Worm (Caenorhabditis elegans): ENCODE measurements around the gene fbxa-105.

The fbxa-105 gene

ce11 chrV:7435376-7436204, 43.8 kb upstream of the fbxa-105 start, which contains the start of the genes ddo-2 and F25E5.8:
Gene ddo-2, minus strand, starts transcription at chrV:7435705.
Gene F25E5.8, plus strand, starts transcription at chrV:7435930.
- TF ChIP-seq ahr-1 (tag; optimal IDR thresholded peaks at IDR 0.05): no peak
- no peak for TF ChIP-seq fkh-6 (tag; optimal IDR thresholded peaks at IDR 0.05)
- TF ChIP-seq gmeb-2 (tag; optimal IDR thresholded peaks at IDR 0.05): no peak
- TF ChIP-seq ref-2 (tag; optimal IDR thresholded peaks at IDR 0.05): no peak
- no peak for TF ChIP-seq odd-2 (tag; optimal IDR thresholded peaks at IDR 0.05)
- no peak for TF ChIP-seq ceh-34 (tag; optimal IDR thresholded peaks at IDR 0.05)
- no peak for TF ChIP-seq tbx-2 (tag; optimal IDR thresholded peaks at IDR 0.05)
- TF ChIP-seq hlh-15 (tag; optimal IDR thresholded peaks at IDR 0.05): no peak
- TF ChIP-seq ceh-31 (tag; optimal IDR thresholded peaks at IDR 0.05): no peak
- no peak for TF ChIP-seq ets-4 (tag; optimal IDR thresholded peaks at IDR 0.05)

ce11 chrV:7434805-7435363, 43.1 kb upstream of the fbxa-105 start:
- TF ChIP-seq Y22D7AL.16 (tag; optimal IDR thresholded peaks at IDR 0.05) (no peak), unc-55 (GFP tag; optimal IDR thresholded peaks at IDR 0.05) (peak; percentile 19), ahr-1 (tag; optimal IDR thresholded peaks at IDR 0.05) (no peak)

ce11 chrV:7432441-7433146, 40.8 kb upstream of the fbxa-105 start:
- TF ChIP-seq ahr-1 (tag; optimal IDR thresholded peaks at IDR 0.05): no peak
- TF ChIP-seq ceh-18 (tag; optimal IDR thresholded peaks at IDR 0.05): no peak
- no peak for TF ChIP-seq ref-2 (tag; optimal IDR thresholded peaks at IDR 0.05)
- TF ChIP-seq eyg-1 (tag; optimal IDR thresholded peaks at IDR 0.05): no peak
- TF ChIP-seq tbx-7 (tag; optimal IDR thresholded peaks at IDR 0.05): no peak
- no peak for TF ChIP-seq K02D7.2 (tag; optimal IDR thresholded peaks at IDR 0.05)
- TF ChIP-seq ama-1 (optimal IDR thresholded peaks at IDR 0.05): no peak
- TF ChIP-seq F13H6.1 (tag; optimal IDR thresholded peaks at IDR 0.05): no peak
- no peak for TF ChIP-seq hlh-6 (tag; optimal IDR thresholded peaks at IDR 0.05)
- no peak for TF ChIP-seq K09A11.1 (tag; optimal IDR thresholded peaks at IDR 0.05; ENCODE audit: insufficient read depth)

- TF ChIP-seq elt-2 (tag; optimal IDR thresholded peaks at IDR 0.05): no peak
Observed at ce11 chrV:7431016-7431415, 39.2 kb upstream of the fbxa-105 start, which contains the start of gene srw-71. Gene srw-71, minus strand, starts transcription at chrV:7431116.

ce11 chrV:7428880-7429279, 37.1 kb upstream of the fbxa-105 start, which contains the start of gene srw-69:
Gene srw-69, minus strand, starts transcription at chrV:7428980.
- TF ChIP-seq che-1 (tag; optimal IDR thresholded peaks at IDR 0.05): no peak
- no peak for TF ChIP-seq K09A11.1 (tag; optimal IDR thresholded peaks at IDR 0.05; ENCODE audit: insufficient read depth)

ce11 chrV:7426594-7426993, 34.8 kb upstream of the fbxa-105 start, which contains the start of gene srw-68:
Gene srw-68, minus strand, starts transcription at chrV:7426694.
- TF ChIP-seq pax-1 (tag; optimal IDR thresholded peaks at IDR 0.05) (no peak), lin-11 (tag; optimal IDR thresholded peaks at IDR 0.05) (no peak), ceh-48 (tag; optimal IDR thresholded peaks at IDR 0.05) (no peak), odd-2 (tag; optimal IDR thresholded peaks at IDR 0.05) (no peak), ceh-45 (GFP tag; IDR thresholded peaks at IDR 0.05) (no peak), ceh-14 (tag; optimal IDR thresholded peaks at IDR 0.05) (no peak), nfya-1 (tag; optimal IDR thresholded peaks at IDR 0.05) (no peak), fkh-6 (tag; optimal IDR thresholded peaks at IDR 0.05) (no peak), ets-4 (tag; optimal IDR thresholded peaks at IDR 0.05) (no peak), elt-2 (tag; optimal IDR thresholded peaks at IDR 0.05) (no peak), hlh-8 (tag; optimal IDR thresholded peaks at IDR 0.05) (no peak), unc-86 (tag; optimal IDR thresholded peaks at IDR 0.05) (no peak), C08G9.2 (tag; optimal IDR thresholded peaks at IDR 0.05) (no peak), pha-4 (tag; optimal IDR thresholded peaks at IDR 0.05) (no peak), nhr-11 (tag; optimal IDR thresholded peaks at IDR 0.05) (no peak), T23F11.4 (GFP tag; optimal IDR thresholded peaks at IDR 0.05) (no peak), ztf-16 (tag; optimal IDR thresholded peaks at IDR 0.05) (no peak), Y22D7AL.16 (tag; optimal IDR thresholded peaks at IDR 0.05) (no peak), ceh-2 (tag; optimal IDR thresholded peaks at IDR 0.05) (no peak)
